Fruit fly (Drosophila melanogaster) whole organism, embryonic: Measurements from ENCODE around the gene CG11698.

Experiments
- Atf3 ChIP-seq: fragments of 200-800 bp; sonication (Bioruptor generic); optimal IDR thresholded peaks from 3 replicates; lab custom pipeline; 2016; ENCODE audit warnings: missing biosample characterization, missing genetic modification characterization
- Awh ChIP-seq: fragments of 200-800 bp; sonication (Bioruptor generic); IDR thresholded peaks from 2 replicates; pipeline ENCODE4, ENCODE4 v1.3.6; 2022; ENCODE audit warnings: missing biosample characterization, missing genetic modification characterization
- C15 ChIP-seq: fragments of 200-800 bp; sonication (Bioruptor generic); IDR thresholded peaks from 3 replicates; pipeline ENCODE4 v1.3.6; 2022; ENCODE audit warnings: missing biosample characterization, missing genetic modification characterization
- CG10147 ChIP-seq: fragments of 200-800 bp; sonication (Bioruptor generic); optimal IDR thresholded peaks from 2 replicates; lab custom pipeline; 2019; ENCODE audit warnings: missing biosample characterization, mild to moderate bottlenecking, missing genetic modification characterization, moderate library complexity
- CG11085 ChIP-seq: fragments of 200-800 bp; sonication (Bioruptor generic); IDR thresholded peaks from 2 replicates; pipeline ENCODE4 v1.3.6; 2022; ENCODE audit warnings: missing biosample characterization, missing genetic modification characterization
- CG11504 ChIP-seq: fragments of 200-800 bp; sonication (Bioruptor generic); optimal IDR thresholded peaks from 3 replicates; lab custom pipeline; 2019; ENCODE audit warnings: missing biosample characterization, mild to moderate bottlenecking, missing genetic modification characterization, moderate library complexity
- CG12155 ChIP-seq: fragments of 200-800 bp; sonication (Bioruptor generic); optimal IDR thresholded peaks from 3 replicates; lab custom pipeline; 2016; ENCODE audit warnings: missing biosample characterization, missing genetic modification characterization
- CG12219 ChIP-seq: fragments of 200-800 bp; sonication (Bioruptor generic); optimal IDR thresholded peaks from 3 replicates; lab custom pipeline; 2018; ENCODE audit warnings: missing biosample characterization, mild to moderate bottlenecking, missing genetic modification characterization
- CG12391 ChIP-seq: fragments of 200-800 bp; sonication (Bioruptor generic); optimal IDR thresholded peaks from 3 replicates; lab custom pipeline; 2018; ENCODE audit warnings: missing biosample characterization, mild to moderate bottlenecking, missing genetic modification characterization, moderate library complexity
- CG14441 ChIP-seq: fragments of 200-800 bp; sonication (Bioruptor generic); IDR thresholded peaks from 2 replicates; pipeline ENCODE4 v1.3.6; 2022; ENCODE audit warnings: missing biosample characterization, missing genetic modification characterization
- CG15269 ChIP-seq: fragments of 200-800 bp; sonication (Bioruptor generic); optimal IDR thresholded peaks from 2 replicates; lab custom pipeline; 2018; ENCODE audit warnings: missing biosample characterization, mild to moderate bottlenecking, missing genetic modification characterization, moderate library complexity
- CG1603 ChIP-seq: fragments of 200-800 bp; sonication (Bioruptor generic); optimal IDR thresholded peaks from 2 replicates; lab custom pipeline; 2019; ENCODE audit warnings: missing biosample characterization, mild to moderate bottlenecking, missing genetic modification characterization, moderate library complexity
- CG17328 ChIP-seq: fragments of 200-800 bp; sonication (Bioruptor generic); IDR thresholded peaks from 2 replicates; pipeline ENCODE4 v1.3.6; 2022; ENCODE audit warnings: missing biosample characterization, missing genetic modification characterization
- CG2875 ChIP-seq: fragments of 200-800 bp; sonication (Bioruptor generic); optimal IDR thresholded peaks from 2 replicates; lab custom pipeline; 2017; ENCODE audit warnings: missing biosample characterization, mild to moderate bottlenecking, missing genetic modification characterization, missing genetic modification reagents
- CG31224 ChIP-seq: fragments of 200-800 bp; sonication (Bioruptor generic); IDR thresholded peaks from 2 replicates; pipeline ENCODE4 v1.3.6; 2022; ENCODE audit warnings: missing biosample characterization, missing genetic modification characterization
- CG33213 ChIP-seq: fragments of 200-800 bp; sonication (Bioruptor generic); optimal IDR thresholded peaks from 3 replicates; lab custom pipeline; 2016; ENCODE audit warnings: missing biosample characterization, missing genetic modification characterization
- CG33557 ChIP-seq: fragments of 200-800 bp; sonication (Bioruptor generic); optimal IDR thresholded peaks from 2 replicates; lab custom pipeline; 2019; ENCODE audit warnings: missing biosample characterization, mild to moderate bottlenecking, missing genetic modification characterization, moderate library complexity
- CG34422 ChIP-seq: fragments of 200-800 bp; sonication (Bioruptor generic); IDR thresholded peaks from 3 replicates; pipeline ENCODE4 v1.3.6; 2022; ENCODE audit warnings: missing biosample characterization, missing genetic modification characterization
- CG6765 ChIP-seq: fragments of 200-800 bp; sonication (Bioruptor generic); optimal IDR thresholded peaks from 3 replicates; lab custom pipeline; 2017; ENCODE audit warnings: missing biosample characterization, mild to moderate bottlenecking, missing genetic modification characterization
- CG7786 ChIP-seq: fragments of 200-800 bp; sonication (Bioruptor generic); optimal IDR thresholded peaks from 2 replicates; lab custom pipeline; 2016; ENCODE audit warnings: missing biosample characterization, missing genetic modification characterization
- CG9215 ChIP-seq: fragments of 200-800 bp; sonication (Bioruptor generic); IDR thresholded peaks from 2 replicates; pipeline ENCODE4 v1.3.6; 2022; ENCODE audit warnings: missing biosample characterization, missing genetic modification characterization
- CG9437 ChIP-seq: fragments of 200-800 bp; sonication (Bioruptor generic); optimal IDR thresholded peaks from 2 replicates; lab custom pipeline; 2018; ENCODE audit warnings: missing biosample characterization, mild to moderate bottlenecking, missing genetic modification characterization
- CkIIα-i1 ChIP-seq: fragments of 200-800 bp; sonication (Bioruptor generic); IDR thresholded peaks from 2 replicates; pipeline ENCODE4 v1.3.6; 2022; ENCODE audit warnings: missing biosample characterization, missing genetic modification characterization
- D ChIP-seq, 2 experiments: fragments of 200-800 bp in 1 of 2; fragments of >200 bp in 1 of 2; sonication (Bioruptor generic) in 1 of 2; optimal IDR thresholded peaks; 2 replicates in 1 of 2; 3 replicates in 1 of 2; lab custom pipeline; 2017; ENCODE audit warnings: mild to moderate bottlenecking in 1 of 2, missing biosample characterization in 1 of 2, missing genetic modification characterization in 1 of 2, missing genetic modification reagents in 1 of 2
- Dp ChIP-seq: fragments of 200-800 bp; sonication (Bioruptor generic); optimal IDR thresholded peaks from 2 replicates; lab custom pipeline; 2018; ENCODE audit warnings: missing biosample characterization, mild to moderate bottlenecking, missing genetic modification characterization, moderate library complexity
- Dref ChIP-seq: fragments of 200-800 bp; sonication (Bioruptor generic); IDR thresholded peaks from 2 replicates; pipeline ENCODE4 v1.3.6; 2022; ENCODE audit warnings: missing biosample characterization, missing genetic modification characterization
- Elba2 ChIP-seq: fragments of 200-800 bp; sonication (Bioruptor generic); optimal IDR thresholded peaks from 3 replicates; lab custom pipeline; 2016; ENCODE audit warnings: missing biosample characterization, missing genetic modification characterization
- Hand ChIP-seq: fragments of 200-800 bp; sonication (Bioruptor generic); optimal IDR thresholded peaks from 2 replicates; lab custom pipeline; 2017; ENCODE audit warnings: mild to moderate bottlenecking, missing biosample characterization, missing genetic modification reagents, missing genetic modification characterization
- Lpt ChIP-seq: fragments of >200 bp; optimal IDR thresholded peaks from 2 replicates; lab custom pipeline; 2018; ENCODE audit warnings: missing biosample characterization, missing genetic modification characterization
- Poxn ChIP-seq: fragments of 200-800 bp; sonication (Bioruptor generic); IDR thresholded peaks from 2 replicates; pipeline ENCODE4 v1.3.6; 2022; ENCODE audit warnings: missing biosample characterization, missing genetic modification characterization
- Taf1 ChIP-seq: fragments of 200-800 bp; sonication (Bioruptor generic); IDR thresholded peaks from 2 replicates; pipeline ENCODE4 v1.3.6; 2022; ENCODE audit warnings: missing biosample characterization, missing genetic modification characterization
- Xrp1 ChIP-seq: fragments of 200-800 bp; sonication (Bioruptor generic); IDR thresholded peaks from 2 replicates; pipeline ENCODE4 v1.3.6; 2022; ENCODE audit warnings: missing biosample characterization, missing genetic modification characterization
- aop ChIP-seq: fragments of 200-800 bp; sonication (Bioruptor generic); IDR thresholded peaks from 2 replicates; pipeline ENCODE4 v1.3.6; 2022; ENCODE audit warnings: missing biosample characterization, missing genetic modification characterization
- dan ChIP-seq: fragments of 200-800 bp; sonication (Bioruptor generic); IDR thresholded peaks from 2 replicates; pipeline ENCODE4 v1.3.6; 2022; ENCODE audit warnings: missing biosample characterization, missing genetic modification characterization
- dm ChIP-seq: fragments of 200-800 bp; sonication (Bioruptor generic); optimal IDR thresholded peaks from 3 replicates; lab custom pipeline; 2016; ENCODE audit warnings: missing biosample characterization, missing genetic modification characterization
- dmrt99B ChIP-seq: fragments of 200-800 bp; sonication (Bioruptor generic); optimal IDR thresholded peaks from 2 replicates; lab custom pipeline; 2018; ENCODE audit warnings: missing biosample characterization, mild to moderate bottlenecking, missing genetic modification characterization, moderate library complexity
- dysf ChIP-seq: fragments of 200-800 bp; sonication (Bioruptor generic); IDR thresholded peaks from 3 replicates; pipeline ENCODE4 v1.3.6; 2022; ENCODE audit warnings: missing biosample characterization, missing genetic modification characterization
- gcm2 ChIP-seq: fragments of 200-800 bp; sonication (Bioruptor generic); optimal IDR thresholded peaks from 2 replicates; lab custom pipeline; 2016; ENCODE audit warnings: missing biosample characterization, missing genetic modification characterization
- grau ChIP-seq: fragments of 200-800 bp; optimal IDR thresholded peaks from 3 replicates; lab custom pipeline; 2019; ENCODE audit warnings: missing biosample characterization, mild to moderate bottlenecking, missing genetic modification characterization, moderate library complexity
- grn ChIP-seq: fragments of 200-800 bp; sonication (Bioruptor generic); optimal IDR thresholded peaks from 3 replicates; lab custom pipeline; 2017; ENCODE audit warnings: missing biosample characterization, missing genetic modification characterization
- klu ChIP-seq: fragments of 200-800 bp; sonication (Bioruptor generic); IDR thresholded peaks from 2 replicates; pipeline ENCODE4 v1.3.6; 2022; ENCODE audit warnings: missing biosample characterization, missing genetic modification characterization
- lov ChIP-seq, 2 experiments: fragments of 200-800 bp in 1 of 2; fragments of >200 bp in 1 of 2; sonication (Bioruptor generic) in 1 of 2; IDR thresholded peaks in 1 of 2; optimal IDR thresholded peaks in 1 of 2; 2 replicates in 1 of 2; 3 replicates in 1 of 2; pipeline versions ENCODE4 v1.3.6 to Lab custom; 2017 to 2022; ENCODE audit warnings: missing biosample characterization in 1 of 2, missing genetic modification characterization in 1 of 2
- maf-S ChIP-seq: fragments of 200-800 bp; sonication (Bioruptor generic); optimal IDR thresholded peaks from 2 replicates; lab custom pipeline; 2016; ENCODE audit warnings: missing biosample characterization, missing genetic modification characterization
- mirr ChIP-seq: fragments of 200-800 bp; sonication (Bioruptor generic); optimal IDR thresholded peaks from 3 replicates; lab custom pipeline; 2018; ENCODE audit warnings: missing biosample characterization, mild to moderate bottlenecking, missing genetic modification characterization
- nom ChIP-seq: fragments of 200-800 bp; sonication (Bioruptor generic); optimal IDR thresholded peaks from 2 replicates; lab custom pipeline; 2017; ENCODE audit warnings: missing biosample characterization, missing genetic modification characterization, mild to moderate bottlenecking, moderate library complexity, missing genetic modification reagents
- psq ChIP-seq: fragments of 200-800 bp; sonication (Bioruptor generic); optimal IDR thresholded peaks from 2 replicates; lab custom pipeline; 2017; ENCODE audit warnings: missing biosample characterization, missing genetic modification characterization
- run ChIP-seq: fragments of 200-800 bp; sonication (Bioruptor generic); optimal IDR thresholded peaks from 3 replicates; lab custom pipeline; 2018; ENCODE audit warnings: missing biosample characterization, mild to moderate bottlenecking, missing genetic modification characterization
- slou ChIP-seq: fragments of 200-800 bp; sonication (Bioruptor generic); optimal IDR thresholded peaks from 3 replicates; lab custom pipeline; 2016; ENCODE audit warnings: missing biosample characterization, missing genetic modification characterization
- sr ChIP-seq: fragments of 200-800 bp; sonication (Bioruptor generic); IDR thresholded peaks from 3 replicates; pipeline ENCODE4 v1.3.6; 2022; ENCODE audit warnings: missing biosample characterization, missing genetic modification characterization

Gene CG11698

dm6 chr3R:8264302-8265080 is 47.5 kb upstream of the CG11698 start, which contains the start of the genes RPA1 and Mcm2 (continued):
- TF ChIP-seq CG31224 (GFP tag; lab: Robert Waterston, UW) (peak; percentile 65), maf-S (GFP tag; lab: Kevin White, UChicago) (peak; percentile 23), slou (GFP tag; lab: Kevin White, UChicago) (peak; percentile 62), run (tag; lab: Kevin White, UChicago) (no peak), CkIIα-i1 (GFP tag; lab: Robert Waterston, UW) (no peak), Poxn (GFP tag; lab: Robert Waterston, UW) (peak; percentile 54; the same call in 1 of the 2 replicates), Xrp1 (GFP tag; lab: Robert Waterston, UW) (peak; percentile 71), CG9215 (GFP tag; lab: Robert Waterston, UW) (peak; percentile 83), CG11085 (GFP tag; lab: Robert Waterston, UW) (peak; percentile 73), CG12219 (GFP tag; lab: Kevin White, UChicago) (peak; percentile 50), CG17328 (GFP tag; lab: Robert Waterston, UW) (peak; percentile 41), Awh (peak; percentile 37; the same call in 1 of the 2 replicates), CG1603 (peak; percentile 32), aop (GFP tag; lab: Robert Waterston, UW) (peak; percentile 67; the same call in 1 of the 2 replicates), CG15269 (peak; percentile 78), CG11504 (tag; lab: Kevin White, UChicago) (peak; percentile 83), Elba2 (GFP tag; lab: Kevin White, UChicago) (no peak), CG6765 (GFP tag; lab: Kevin White, UChicago) (peak; percentile 56), klu (GFP tag; lab: Robert Waterston, UW) (peak; percentile 80), D (optimal IDR thresholded peaks at IDR 0.05; lab: Kevin White, UChicago) (no peak), D (GFP tag; optimal IDR thresholded peaks at IDR 0.05; lab: Kevin White, UChicago) (peak; percentile 70), CG34422 (GFP tag; lab: Robert Waterston, UW) (peak; percentile 88), Dref (GFP tag; lab: Robert Waterston, UW) (peak; percentile 57), CG12391 (tag; lab: Kevin White, UChicago) (peak; percentile 81), grau (peak; percentile 98), CG2875 (GFP tag; lab: Kevin White, UChicago) (peak; percentile 28), Lpt (GFP tag; lab: Kevin White, UChicago) (no peak), gcm2 (GFP tag; lab: Kevin White, UChicago) (no peak), CG33213 (GFP tag; lab: Kevin White, UChicago) (no peak), psq (GFP tag; lab: Kevin White, UChicago) (peak; percentile 38), C15 (GFP tag; lab: Robert Waterston, UW) (0 out of 3 replicates have a peak, but pooled peaks have one; percentile 6), dm (peak; percentile 34), CG7786 (GFP tag; lab: Kevin White, UChicago) (peak; percentile 52), nom (peak; percentile 59), CG14441 (GFP tag; lab: Robert Waterston, UW) (peak; percentile 78), Atf3 (GFP tag; lab: Kevin White, UChicago) (no peak), CG9437 (GFP tag; lab: Kevin White, UChicago) (peak; percentile 77), Dp (GFP tag; lab: Kevin White, UChicago) (peak; percentile 76), dmrt99B (no peak), CG10147 (GFP tag; lab: Kevin White, UChicago) (peak; percentile 68), sr (peak; percentile 52; the same call in 1 of the 3 replicates), dan (GFP tag; lab: Robert Waterston, UW) (no peak), Hand (GFP tag; lab: Kevin White, UChicago) (no peak), lov (optimal IDR thresholded peaks at IDR 0.05; lab: Kevin White, UChicago) (no peak), lov (GFP tag; IDR thresholded peaks at IDR 0.05; lab: Robert Waterston, UW) (no peak), Taf1 (GFP tag; lab: Robert Waterston, UW) (peak; percentile 58; the same call in 1 of the 2 replicates), CG33557 (GFP tag; lab: Kevin White, UChicago) (peak; percentile 76), CG12155 (peak; percentile 84), mirr (GFP tag; lab: Kevin White, UChicago) (no peak), grn (no peak), dysf (GFP tag; lab: Robert Waterston, UW) (peak; percentile 85)
